Worm (Caenorhabditis elegans): ENCODE results near the gene Y66D12A.8.

Y66D12A.8 gene

ce11 chrIII:11616446-11616845 is 42.4 kb downstream of the Y66D12A.8 start, which contains the start of gene ceh-91:
Gene ceh-91, plus strand, starts transcription at chrIII:11616746.
- TF ChIP-seq elt-2 (tag; optimal IDR thresholded peaks at IDR 0.05) = no peak
- no peak for TF ChIP-seq fos-1 (tag; optimal IDR thresholded peaks at IDR 0.05)
- TF ChIP-seq ceh-28 (tag; optimal IDR thresholded peaks at IDR 0.05) = no peak
- no peak for TF ChIP-seq ztf-11 (tag; optimal IDR thresholded peaks at IDR 0.05)
- no peak for TF ChIP-seq unc-39 (tag; optimal IDR thresholded peaks at IDR 0.05)
- no peak for TF ChIP-seq ceh-16 (tag; optimal IDR thresholded peaks at IDR 0.05)
- TF ChIP-seq pha-4 (tag; optimal IDR thresholded peaks at IDR 0.05) = no peak
- TF ChIP-seq nhr-23 (tag; optimal IDR thresholded peaks at IDR 0.05) = no peak
- TF ChIP-seq R02D3.7 (tag; optimal IDR thresholded peaks at IDR 0.05) = no peak
- TF ChIP-seq nhr-76 (tag; optimal IDR thresholded peaks at IDR 0.05) = no peak
- TF ChIP-seq nhr-67 (tag; optimal IDR thresholded peaks at IDR 0.05) = no peak
- no peak for TF ChIP-seq eor-1 (tag; optimal IDR thresholded peaks at IDR 0.05)
- no peak for TF ChIP-seq nhr-237 (tag; optimal IDR thresholded peaks at IDR 0.05)
- no peak for TF ChIP-seq ztf-4 (tag; optimal IDR thresholded peaks at IDR 0.05)
- TF ChIP-seq elt-1 (tag; optimal IDR thresholded peaks at IDR 0.05) = no peak
- TF ChIP-seq snpc-4 (tag; optimal IDR thresholded peaks at IDR 0.05) = no peak
- no peak for TF ChIP-seq sea-2 (GFP tag; optimal IDR thresholded peaks at IDR 0.05)
- TF ChIP-seq ceh-82 (tag; optimal IDR thresholded peaks at IDR 0.05) = no peak
- TF ChIP-seq skn-1 (tag; optimal IDR thresholded peaks at IDR 0.05) = no peak

- TF ChIP-seq nhr-23 (tag; optimal IDR thresholded peaks at IDR 0.05) = peak; percentile 72
- TF ChIP-seq nhr-25 (tag; optimal IDR thresholded peaks at IDR 0.05) = peak; percentile 70
- TF ChIP-seq lin-39 (tag; optimal IDR thresholded peaks at IDR 0.05) = no peak
- TF ChIP-seq nfya-1 (tag; optimal IDR thresholded peaks at IDR 0.05; ENCODE audit: insufficient read depth) = peak; percentile 27
- TF ChIP-seq snpc-4 (tag; optimal IDR thresholded peaks at IDR 0.05) = no peak
These were observed 50.8 kb downstream of the Y66D12A.8 start, which contains the start of gene gly-8 for ce11 chrIII:11624838-11625292. Gene gly-8, plus strand, starts transcription at chrIII:11625242.

- no peak for TF ChIP-seq ztf-4 (tag; optimal IDR thresholded peaks at IDR 0.05)
- peak; percentile 21 for TF ChIP-seq ama-1 (optimal IDR thresholded peaks at IDR 0.05)
These were observed 53.6 kb downstream of the Y66D12A.8 start for ce11 chrIII:11627631-11628030.
